Fruit fly (Drosophila melanogaster) whole organism, embryonic: ENCODE data around the gene how.

ENCODE experiments used
- CG1602 ChIP-seq: fragments of 200-800 bp; sonication (Bioruptor generic); optimal IDR thresholded peaks from 3 replicates; lab custom pipeline; 2016; ENCODE audit warnings: missing biosample characterization, missing genetic modification characterization
- CG16779 ChIP-seq: fragments of 200-800 bp; sonication (Bioruptor generic); IDR thresholded peaks from 2 replicates; pipeline ENCODE4 v1.3.6; 2022; ENCODE audit warnings: missing biosample characterization, missing genetic modification characterization
- CG4424 ChIP-seq: fragments of 200-800 bp; sonication (Bioruptor generic); optimal IDR thresholded peaks from 3 replicates; lab custom pipeline; 2016; ENCODE audit warnings: missing biosample characterization, missing genetic modification characterization
- CG8478 ChIP-seq: fragments of >200 bp; optimal IDR thresholded peaks from 2 replicates; lab custom pipeline; 2018
- Drgx ChIP-seq: fragments of 200-800 bp; sonication (Bioruptor generic); IDR thresholded peaks from 2 replicates; pipeline ENCODE4 v1.3.6; 2022; ENCODE audit warnings: missing biosample characterization, missing genetic modification characterization
- Ets65A ChIP-seq: fragments of 200-800 bp; sonication (Bioruptor generic); peaks from one replicate; lab custom pipeline; 2016; ENCODE audit warnings: missing biosample characterization, missing genetic modification characterization
- Ets97D ChIP-seq: fragments of 200-800 bp; sonication (Bioruptor generic); optimal IDR thresholded peaks from 3 replicates; lab custom pipeline; 2016; ENCODE audit warnings: missing biosample characterization, missing genetic modification characterization
- Tbp ChIP-seq: fragments of >200 bp; optimal IDR thresholded peaks from 2 replicates; lab custom pipeline; 2018; ENCODE audit warnings: missing biosample characterization, missing genetic modification characterization
- Xbp1 ChIP-seq: fragments of 200-800 bp; sonication (Bioruptor generic); optimal IDR thresholded peaks from 3 replicates; lab custom pipeline; 2016; ENCODE audit warnings: missing biosample characterization, mild to moderate bottlenecking, missing genetic modification characterization
- bab2 ChIP-seq: fragments of 200-800 bp; sonication (Bioruptor generic); optimal IDR thresholded peaks from 2 replicates; lab custom pipeline; 2016; ENCODE audit warnings: missing biosample characterization, missing genetic modification characterization
- ewg ChIP-seq: fragments of 200-800 bp; sonication (Bioruptor generic); optimal IDR thresholded peaks from 3 replicates; lab custom pipeline; 2017; ENCODE audit warnings: mild to moderate bottlenecking, missing biosample characterization, missing genetic modification reagents, missing genetic modification characterization
- fru ChIP-seq: fragments of >200 bp; optimal IDR thresholded peaks from 2 replicates; lab custom pipeline; 2017
- otp ChIP-seq: fragments of 200-800 bp; sonication (Bioruptor generic); IDR thresholded peaks from 3 replicates; pipeline ENCODE4, ENCODE4 v1.3.6; 2022; ENCODE audit warnings: missing biosample characterization, missing genetic modification characterization

- TF ChIP-seq CG8478 (lab: Kevin White, UChicago) = no peak
- TF ChIP-seq CG1602 = no peak
- TF ChIP-seq Xbp1 (GFP tag; lab: Kevin White, UChicago) = no peak
- TF ChIP-seq Drgx (GFP tag; lab: Robert Waterston, UW) = no peak; the same call in 1 of the 2 replicates
- TF ChIP-seq Ets65A (GFP tag; lab: Kevin White, UChicago) = no peak
- TF ChIP-seq ewg (GFP tag; lab: Kevin White, UChicago) = no peak
- TF ChIP-seq bab2 = no peak
- no peak for TF ChIP-seq fru (lab: Kevin White, UChicago)
- no peak for TF ChIP-seq Ets97D (GFP tag; lab: Kevin White, UChicago)
- TF ChIP-seq CG16779 (GFP tag; lab: Robert Waterston, UW) = no peak
- no peak for TF ChIP-seq otp (GFP tag; lab: Robert Waterston, UW)
- TF ChIP-seq CG4424 = no peak
- TF ChIP-seq Tbp (GFP tag; lab: Kevin White, UChicago) = no peak
Measured at dm6 chr3R:22046231-22046630, 4.2 kb downstream of the how start.
